Fruit fly (Drosophila melanogaster): ENCODE data around the gene lds.

dm6 chr3R:7920196-7920595, at the start of gene lds, which contains the start of gene CG10445:
- peak in 1 of 2 experiments; percentile 52 for TF ChIP-seq crp (GFP tag; optimal IDR thresholded peaks at IDR 0.05)
- TF ChIP-seq tgo (GFP tag; IDR thresholded peaks at IDR 0.05), result no peak
- TF ChIP-seq h (optimal IDR thresholded peaks at IDR 0.05), result no peak
- no peak for TF ChIP-seq dysf (GFP tag; IDR thresholded peaks at IDR 0.05)
- no peak for TF ChIP-seq Atf-2 (GFP tag; optimal IDR thresholded peaks at IDR 0.05)
- TF ChIP-seq mam (GFP tag; optimal IDR thresholded peaks at IDR 0.05), result peak; percentile 48

Data from whole organism, embryonic.